Fruit fly (Drosophila melanogaster) whole organism, pupa: ENCODE measurements around the gene Cda5.

Experiments used
- CG10348 ChIP-seq: fragments of 200-800 bp; sonication (Bioruptor generic); IDR thresholded peaks from 2 replicates; pipeline ENCODE4 v1.3.6; 2022; ENCODE audit warnings: missing biosample characterization, missing genetic modification characterization
- CG12605 ChIP-seq: fragments of 200-800 bp; sonication (Bioruptor generic); IDR thresholded peaks from 2 replicates; pipeline ENCODE4 v1.3.6; 2022; ENCODE audit warnings: missing biosample characterization, missing genetic modification characterization
- CG13204 ChIP-seq: fragments of 200-800 bp; sonication (Bioruptor generic); optimal IDR thresholded peaks from 2 replicates; lab custom pipeline; 2018; ENCODE audit warnings: missing biosample characterization, mild to moderate bottlenecking, missing genetic modification characterization, moderate library complexity
- CG14655 ChIP-seq: fragments of 200-800 bp; sonication (Bioruptor generic); optimal IDR thresholded peaks from 3 replicates; lab custom pipeline; 2017; ENCODE audit warnings: mild to moderate bottlenecking, missing biosample characterization, missing genetic modification reagents, missing genetic modification characterization
- CG15710 ChIP-seq: fragments of 200-800 bp; sonication (Bioruptor generic); optimal IDR thresholded peaks from 2 replicates; lab custom pipeline; 2018; ENCODE audit warnings: missing biosample characterization, mild to moderate bottlenecking, missing genetic modification characterization, moderate library complexity
- CG17806 ChIP-seq: fragments of 200-800 bp; sonication (Bioruptor generic); optimal IDR thresholded peaks from 2 replicates; lab custom pipeline; 2018; ENCODE audit warnings: missing biosample characterization, mild to moderate bottlenecking, missing genetic modification characterization, moderate library complexity
- CG32121 ChIP-seq: fragments of 200-800 bp; sonication (Bioruptor generic); IDR thresholded peaks from 2 replicates; pipeline ENCODE4 v1.3.6; 2022; ENCODE audit warnings: missing biosample characterization, missing genetic modification characterization
- CG34367 ChIP-seq: fragments of 200-800 bp; sonication (Bioruptor generic); optimal IDR thresholded peaks from 2 replicates; lab custom pipeline; 2018; ENCODE audit warnings: missing biosample characterization, mild to moderate bottlenecking, missing genetic modification characterization
- CG4496 ChIP-seq: fragments of 200-800 bp; sonication (Bioruptor generic); IDR thresholded peaks from 3 replicates; pipeline ENCODE4 v1.3.6; 2022; ENCODE audit warnings: missing biosample characterization, missing genetic modification characterization
- CG8159 ChIP-seq: fragments of 200-800 bp; sonication (Bioruptor generic); optimal IDR thresholded peaks from 3 replicates; lab custom pipeline; 2018; ENCODE audit warnings: missing biosample characterization, mild to moderate bottlenecking, missing genetic modification characterization, moderate library complexity
- CG8301 ChIP-seq: fragments of 200-800 bp; sonication (Bioruptor generic); optimal IDR thresholded peaks from 2 replicates; lab custom pipeline; 2018; ENCODE audit warnings: missing biosample characterization, mild to moderate bottlenecking, missing genetic modification characterization
- CG9948 ChIP-seq: fragments of 200-800 bp; sonication (Bioruptor generic); optimal IDR thresholded peaks from 2 replicates; lab custom pipeline; 2018; ENCODE audit warnings: missing biosample characterization, mild to moderate bottlenecking, missing genetic modification characterization, moderate library complexity
- D1 ChIP-seq: fragments of 200-800 bp; sonication (Bioruptor generic); optimal IDR thresholded peaks from 2 replicates; lab custom pipeline; 2018; ENCODE audit warnings: missing biosample characterization, mild to moderate bottlenecking, missing genetic modification characterization, moderate library complexity
- EcR ChIP-seq: fragments of 200-800 bp; sonication (Bioruptor generic); optimal IDR thresholded peaks from 3 replicates; lab custom pipeline; 2019; ENCODE audit warnings: missing biosample characterization, missing genetic modification characterization, mild to moderate bottlenecking, moderate library complexity, missing genetic modification reagents
- Ets98B ChIP-seq: fragments of 200-800 bp; sonication (Bioruptor generic); IDR thresholded peaks from 2 replicates; pipeline ENCODE4 v1.3.6; 2022; ENCODE audit warnings: missing biosample characterization, missing genetic modification characterization
- Pif1A ChIP-seq: fragments of 200-800 bp; sonication (Bioruptor generic); optimal IDR thresholded peaks from 3 replicates; lab custom pipeline; 2016; ENCODE audit warnings: missing biosample characterization, missing genetic modification characterization
- Pif1B ChIP-seq: fragments of 200-800 bp; sonication (Bioruptor generic); optimal IDR thresholded peaks from 3 replicates; lab custom pipeline; 2016; ENCODE audit warnings: missing biosample characterization, missing genetic modification characterization
- Snoo ChIP-seq: fragments of 200-800 bp; sonication (Bioruptor generic); optimal IDR thresholded peaks from 3 replicates; lab custom pipeline; 2017; ENCODE audit warnings: missing biosample characterization, mild to moderate bottlenecking, missing genetic modification characterization, inconsistent platforms
- fd96Ca ChIP-seq: fragments of 200-800 bp; sonication (Bioruptor generic); IDR thresholded peaks from 3 replicates; pipeline ENCODE4 v1.3.6; 2022; ENCODE audit warnings: missing biosample characterization, missing genetic modification characterization
- gl ChIP-seq: fragments of 200-800 bp; sonication (Bioruptor generic); optimal IDR thresholded peaks from 2 replicates; lab custom pipeline; 2018; ENCODE audit warnings: missing biosample characterization, mild to moderate bottlenecking, missing genetic modification characterization
- rn ChIP-seq: fragments of 200-800 bp; sonication (Bioruptor generic); IDR thresholded peaks from 2 replicates; pipeline ENCODE4 v1.3.6; 2022; ENCODE audit warnings: missing biosample characterization, missing genetic modification characterization

The Cda5 gene

DNA sequence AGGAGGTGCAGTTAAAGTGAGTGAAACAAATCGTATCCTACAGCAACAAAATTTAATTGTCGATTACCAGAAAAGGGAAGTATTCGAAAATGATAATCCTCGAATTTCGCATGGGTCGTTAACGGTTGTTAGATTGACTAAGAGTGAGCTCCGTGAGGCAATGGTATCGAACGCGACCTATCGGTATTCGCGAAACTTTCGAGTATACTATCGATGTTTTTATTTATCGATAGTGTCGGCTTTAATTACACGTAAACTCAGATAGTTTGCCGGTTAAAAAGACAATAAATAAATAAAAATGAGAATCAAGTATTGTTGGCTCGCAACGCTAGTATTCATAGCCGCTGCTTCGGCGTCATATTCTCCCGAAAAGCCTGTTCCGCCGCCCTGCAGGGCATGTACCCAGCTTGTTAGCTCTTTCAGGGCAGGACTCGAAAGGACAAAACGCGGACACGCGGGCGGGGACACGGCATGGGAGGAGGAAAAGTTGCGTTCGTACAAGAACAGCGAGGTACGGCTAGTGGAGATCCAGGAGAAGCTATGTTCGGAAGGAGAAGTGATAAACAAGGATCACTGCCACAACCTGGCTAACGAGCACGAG, 37.1 kb upstream of the Cda5 start, which contains the start of gene Creld:
Gene Creld (plus strand): TSS at position 220 of the 601 bp plus-strand sequence.
- TF ChIP-seq Pif1B (GFP tag; lab: Kevin White, UChicago) = no peak

DNA sequence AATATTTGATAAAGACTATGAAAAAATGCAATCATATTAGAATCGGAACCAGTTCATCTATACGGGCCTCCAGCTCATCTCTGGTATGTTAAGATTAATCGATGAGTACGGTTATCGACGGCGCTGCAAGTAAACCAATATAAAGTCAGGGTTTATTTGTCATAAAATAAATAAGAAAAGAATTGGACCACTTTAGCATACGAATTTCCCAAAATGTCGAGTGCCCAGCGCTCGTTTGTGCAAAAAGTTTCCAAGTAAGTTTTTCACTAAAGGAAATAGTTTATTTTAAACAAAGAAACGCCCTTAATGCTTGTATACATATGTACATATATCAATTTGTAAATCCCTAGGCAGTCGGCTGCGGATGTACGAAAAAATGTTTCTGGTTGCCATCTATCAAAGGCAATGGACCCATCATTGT, 29.4 kb upstream of the Cda5 start, which contains the start of gene Zir:
Gene Zir (plus strand): TSS at position 101 of the 421 bp plus-strand sequence.
- TF ChIP-seq Ets98B (no peak), CG8159 (no peak), CG14655 (no peak), CG12605 (GFP tag; lab: Robert Waterston, UW) (no peak), Pif1B (GFP tag; lab: Kevin White, UChicago) (no peak), gl (tag; lab: Kevin White, UChicago) (no peak), CG13204 (GFP tag; lab: Kevin White, UChicago) (no peak), D1 (no peak), CG32121 (no peak), CG34367 (no peak), CG15710 (tag; lab: Kevin White, UChicago) (no peak), Snoo (tag; lab: Kevin White, UChicago) (no peak), CG4496 (GFP tag; lab: Robert Waterston, UW) (no peak), CG17806 (tag; lab: Kevin White, UChicago) (no peak), fd96Ca (no peak), CG9948 (tag; lab: Kevin White, UChicago) (no peak)

DNA sequence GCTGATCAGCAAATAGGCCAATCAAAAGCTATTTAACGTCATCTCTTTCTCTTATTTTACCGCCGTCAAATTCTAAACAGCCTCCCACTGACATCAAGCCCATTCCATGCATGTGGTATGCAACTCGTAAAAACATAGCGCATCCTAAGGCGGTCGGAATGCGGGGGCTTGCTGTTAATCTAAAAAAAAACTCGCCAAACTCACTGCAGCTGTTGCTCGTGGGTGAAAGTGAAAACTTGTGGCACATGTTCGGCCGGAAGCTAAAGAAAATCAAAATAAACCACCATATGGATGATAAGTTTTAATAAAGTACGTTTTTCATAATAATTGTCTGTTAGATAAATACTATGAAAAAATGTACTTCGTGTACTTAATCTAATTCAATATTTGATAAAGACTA, 28.9 kb upstream of the Cda5 start:
- TF ChIP-seq CG12605 (GFP tag; lab: Robert Waterston, UW) = no peak; the same call in 1 of the 2 replicates
- TF ChIP-seq Ets98B = no peak; the same call in 1 of the 2 replicates
- TF ChIP-seq EcR (GFP tag; lab: Kevin White, UChicago) = no peak
- no peak for TF ChIP-seq CG34367
- peak; percentile 20; the same call in 1 of the 2 replicates for TF ChIP-seq CG32121
- TF ChIP-seq rn (GFP tag; lab: Robert Waterston, UW) = no peak
- TF ChIP-seq CG9948 (tag; lab: Kevin White, UChicago) = no peak
- no peak for TF ChIP-seq gl (tag; lab: Kevin White, UChicago)

DNA sequence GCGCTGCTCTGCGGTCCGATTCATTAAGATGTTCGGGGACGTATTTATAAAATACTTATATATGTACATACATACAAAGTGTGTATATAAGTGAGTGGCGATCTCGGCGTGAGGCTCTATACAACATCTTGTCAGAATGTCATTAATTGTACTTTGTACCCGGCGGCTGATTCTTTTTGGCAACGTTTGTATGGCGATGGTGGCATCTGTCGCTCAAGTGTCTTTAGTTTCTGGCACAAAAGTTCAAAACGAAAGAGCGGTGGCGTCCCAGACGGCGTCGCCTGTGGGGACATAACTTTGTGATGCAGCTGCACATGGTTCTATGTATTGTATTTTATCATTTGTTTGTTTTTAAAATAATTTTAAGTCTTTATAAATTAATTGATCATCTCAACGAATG, 27.8 kb upstream of the Cda5 start:
- TF ChIP-seq CG32121 (no peak; the same call in 1 of the 2 replicates), fd96Ca (0 out of 3 replicates have a peak, but pooled peaks have one; percentile 27), CG14655 (no peak), Ets98B (peak; percentile 54; the same call in 1 of the 2 replicates)

DNA sequence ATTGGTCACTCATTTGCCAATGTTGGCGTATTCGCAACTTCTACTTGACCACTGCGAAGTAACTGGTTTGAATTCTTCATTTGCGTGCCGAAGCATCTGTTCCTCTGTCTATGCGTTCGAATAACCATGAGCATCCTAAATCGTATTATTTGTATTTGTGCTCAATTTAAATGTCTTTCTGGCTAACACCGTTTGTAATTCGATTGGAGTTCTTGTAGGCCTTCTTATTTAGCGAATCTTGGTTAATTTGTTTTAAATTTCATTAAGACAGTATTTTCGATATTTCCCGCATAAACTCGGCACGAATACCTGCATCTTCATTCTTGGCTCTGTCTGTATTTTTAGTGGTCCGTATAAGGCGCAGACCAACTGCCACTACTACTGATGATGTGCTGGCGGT, 26.6 kb upstream of the Cda5 start:
- TF ChIP-seq CG8159 (peak; percentile 87), CG10348 (GFP tag; lab: Robert Waterston, UW) (no peak), CG14655 (peak; percentile 90), CG4496 (GFP tag; lab: Robert Waterston, UW) (peak; percentile 80), rn (GFP tag; lab: Robert Waterston, UW) (no peak), gl (tag; lab: Kevin White, UChicago) (peak; percentile 82), CG13204 (GFP tag; lab: Kevin White, UChicago) (no peak), D1 (peak; percentile 57), CG12605 (GFP tag; lab: Robert Waterston, UW) (no peak), Pif1B (GFP tag; lab: Kevin White, UChicago) (peak; percentile 87), Snoo (tag; lab: Kevin White, UChicago) (peak; percentile 71), CG8301 (tag; lab: Kevin White, UChicago) (peak; percentile 86), CG34367 (peak; percentile 87), EcR (GFP tag; lab: Kevin White, UChicago) (peak; percentile 44), fd96Ca (no peak; the same call in 2 of the 3 replicates), Ets98B (peak; percentile 43; the same call in 1 of the 2 replicates), CG15710 (tag; lab: Kevin White, UChicago) (peak; percentile 90), CG9948 (tag; lab: Kevin White, UChicago) (peak; percentile 78), CG32121 (no peak), Pif1A (GFP tag; lab: Kevin White, UChicago) (peak; percentile 81), CG17806 (tag; lab: Kevin White, UChicago) (peak; percentile 87)

DNA sequence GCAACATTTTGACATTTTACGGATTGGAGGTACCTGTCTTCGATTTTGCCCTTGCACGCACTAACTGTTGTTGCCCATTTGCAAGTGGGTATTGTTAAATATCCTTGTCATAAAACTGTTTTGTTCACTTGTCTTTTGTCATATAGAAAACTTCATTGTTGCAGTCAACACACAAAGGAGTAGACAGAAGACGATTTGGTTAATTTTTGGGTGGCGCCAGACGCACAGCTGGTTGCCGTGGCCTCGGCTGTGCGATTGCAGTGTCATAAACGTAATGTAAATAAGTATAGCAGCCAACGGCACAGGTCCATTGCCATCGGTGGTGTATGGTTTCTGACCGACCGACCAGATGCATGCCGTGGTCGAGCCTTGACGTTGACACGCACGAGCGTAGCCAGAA, 26.1 kb upstream of the Cda5 start:
- TF ChIP-seq CG13204 (GFP tag; lab: Kevin White, UChicago) (no peak), CG10348 (GFP tag; lab: Robert Waterston, UW) (no peak), Pif1A (GFP tag; lab: Kevin White, UChicago) (no peak), CG15710 (tag; lab: Kevin White, UChicago) (no peak), Pif1B (GFP tag; lab: Kevin White, UChicago) (no peak), CG12605 (GFP tag; lab: Robert Waterston, UW) (no peak), CG14655 (no peak), CG9948 (tag; lab: Kevin White, UChicago) (no peak), CG8159 (no peak), Ets98B (no peak), D1 (no peak), gl (tag; lab: Kevin White, UChicago) (no peak)

DNA sequence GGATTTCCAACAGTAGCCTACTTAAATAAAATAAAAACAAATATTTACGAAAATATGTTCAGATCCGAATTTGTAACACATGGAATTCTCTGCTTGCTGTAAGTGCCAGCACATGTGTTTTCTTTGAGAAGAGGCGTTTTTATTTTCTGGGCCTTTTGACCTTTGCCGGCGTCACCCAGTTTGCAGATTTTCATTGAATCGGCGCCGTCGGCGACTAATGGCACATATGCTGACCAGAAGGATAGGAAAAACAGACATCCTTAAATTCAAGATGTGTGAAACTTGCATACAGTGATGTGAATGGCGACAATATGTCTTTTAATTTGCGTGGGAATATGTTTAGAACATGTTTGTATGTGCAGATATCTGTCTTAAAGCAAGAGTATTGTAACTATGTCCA, 24.9 kb upstream of the Cda5 start:
- TF ChIP-seq CG8301 (tag; lab: Kevin White, UChicago) = no peak
- TF ChIP-seq CG32121 = no peak
- TF ChIP-seq Pif1A (GFP tag; lab: Kevin White, UChicago) = no peak
- no peak for TF ChIP-seq CG15710 (tag; lab: Kevin White, UChicago)
- no peak for TF ChIP-seq CG8159
- TF ChIP-seq Snoo (tag; lab: Kevin White, UChicago) = no peak
- no peak for TF ChIP-seq fd96Ca
- no peak for TF ChIP-seq EcR (GFP tag; lab: Kevin White, UChicago)
- no peak for TF ChIP-seq CG9948 (tag; lab: Kevin White, UChicago)
- no peak for TF ChIP-seq Pif1B (GFP tag; lab: Kevin White, UChicago)
- TF ChIP-seq CG14655 = no peak
- TF ChIP-seq CG34367 = no peak
- TF ChIP-seq CG4496 (GFP tag; lab: Robert Waterston, UW) = no peak
- no peak for TF ChIP-seq D1
- TF ChIP-seq gl (tag; lab: Kevin White, UChicago) = no peak
